Worm (Caenorhabditis elegans): ENCODE measurements around the gene ZC404.2.

- TF ChIP-seq nhr-11 (tag; optimal IDR thresholded peaks at IDR 0.05): no peak
- TF ChIP-seq nhr-12 (tag; optimal IDR thresholded peaks at IDR 0.05): no peak
- TF ChIP-seq ztf-11 (tag; optimal IDR thresholded peaks at IDR 0.05): no peak
- TF ChIP-seq ceh-16 (tag; optimal IDR thresholded peaks at IDR 0.05): no peak
- no peak for TF ChIP-seq mdl-1 (tag; optimal IDR thresholded peaks at IDR 0.05)
- no peak for TF ChIP-seq fos-1 (tag; optimal IDR thresholded peaks at IDR 0.05)
- TF ChIP-seq snpc-4 (tag; optimal IDR thresholded peaks at IDR 0.05): no peak
- no peak for TF ChIP-seq ztf-4 (tag; optimal IDR thresholded peaks at IDR 0.05)
- no peak for TF ChIP-seq elt-1 (tag; optimal IDR thresholded peaks at IDR 0.05)
- TF ChIP-seq sea-2 (GFP tag; optimal IDR thresholded peaks at IDR 0.05): no peak
Observed at ce11 chrV:6792973-6793372, 5.2 kb downstream of the ZC404.2 start.
